Fruit fly (Drosophila melanogaster): ENCODE results near the gene CG32523.

CG32523 gene

DNA sequence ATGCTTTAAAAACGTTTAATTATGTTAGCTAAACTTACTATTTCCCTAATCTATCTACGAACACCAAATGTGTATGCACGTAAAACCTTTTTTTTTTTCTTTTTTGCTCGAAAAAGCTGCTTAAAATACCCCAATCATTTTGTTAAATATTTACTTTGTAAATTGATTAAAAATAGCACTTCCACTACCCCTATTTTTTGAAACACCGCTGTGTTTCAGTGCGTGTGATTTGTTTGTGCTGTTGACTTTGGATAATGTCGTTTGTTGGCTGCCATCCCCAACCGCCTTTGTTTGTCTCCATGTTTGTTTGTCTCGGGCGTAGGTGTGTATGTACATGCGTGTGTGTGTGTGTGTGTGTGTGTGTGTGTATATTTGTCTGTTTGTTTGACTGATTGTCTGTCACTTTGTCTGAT is 24.1 kb downstream of the CG32523 start (continued):
- TF ChIP-seq Fer1 (GFP tag; optimal IDR thresholded peaks at IDR 0.05) (no peak), CG15011 (GFP tag; optimal IDR thresholded peaks at IDR 0.05) (peak; percentile 22), Bdp1 (GFP tag; optimal IDR thresholded peaks at IDR 0.05) (peak; percentile 40), tup (GFP tag; optimal IDR thresholded peaks at IDR 0.05) (no peak), CG2678 (tag; optimal IDR thresholded peaks at IDR 0.05) (peak; percentile 68), CG1602 (GFP tag; optimal IDR thresholded peaks at IDR 0.05) (peak; percentile 23), tap (tag; optimal IDR thresholded peaks at IDR 0.05) (peak; percentile 17), al (GFP tag; IDR thresholded peaks at IDR 0.05) (no peak), Stat92E (GFP tag; optimal IDR thresholded peaks at IDR 0.05) (no peak), dimm (GFP tag; IDR thresholded peaks at IDR 0.05) (no peak), exex (tag; optimal IDR thresholded peaks at IDR 0.05) (peak; percentile 29), Scr (GFP tag; IDR thresholded peaks at IDR 0.05; ENCODE audit: partially characterized antibody) (no peak), CG8944 (GFP tag; optimal IDR thresholded peaks at IDR 0.05) (peak; percentile 21), Dll (GFP tag; IDR thresholded peaks at IDR 0.05; ENCODE audit: partially characterized antibody) (no peak), trem (tag; optimal IDR thresholded peaks at IDR 0.05) (no peak), tin (GFP tag; optimal IDR thresholded peaks at IDR 0.05) (no peak), gt (GFP tag; IDR thresholded peaks at IDR 0.05) (no peak), Hand (GFP tag; optimal IDR thresholded peaks at IDR 0.05) (no peak), fd96Cb (tag; optimal IDR thresholded peaks at IDR 0.05) (peak; percentile 52), disco-r (GFP tag; optimal IDR thresholded peaks at IDR 0.05) (peak; percentile 3), CG13287 (GFP tag; IDR thresholded peaks at IDR 0.05; ENCODE audit: partially characterized antibody) (no peak), ara (GFP tag; IDR thresholded peaks at IDR 0.05) (peak; percentile 56; the same call in 1 of the 2 replicates), CG4282 (GFP tag; optimal IDR thresholded peaks at IDR 0.05) (no peak), CG12769 (tag; optimal IDR thresholded peaks at IDR 0.05) (peak; percentile 28), HLH54F (GFP tag; optimal IDR thresholded peaks at IDR 0.05) (no peak), jing (GFP tag; optimal IDR thresholded peaks at IDR 0.05) (no peak), vvl (GFP tag; IDR thresholded peaks at IDR 0.05) (no peak), CG14441 (GFP tag; IDR thresholded peaks at IDR 0.05) (no peak), h (optimal IDR thresholded peaks at IDR 0.05) (no peak), gem (tag; optimal IDR thresholded peaks at IDR 0.05) (peak; percentile 59), lola (GFP tag; optimal IDR thresholded peaks at IDR 0.05) (peak in 1 of 3 experiments; percentile 54), hth (optimal IDR thresholded peaks at IDR 0.05) (no peak), CG9727 (GFP tag; optimal IDR thresholded peaks at IDR 0.05) (peak; percentile 52), HHEX (GFP tag; optimal IDR thresholded peaks at IDR 0.05) (peak; percentile 37), CG1233 (GFP tag; optimal IDR thresholded peaks at IDR 0.05) (peak; percentile 32), Abd-B (GFP tag; optimal IDR thresholded peaks at IDR 0.05) (peak; percentile 19), ems (GFP tag; optimal IDR thresholded peaks at IDR 0.05) (no peak), tll (GFP tag; optimal IDR thresholded peaks at IDR 0.05) (no peak), MBD-R2 (GFP tag; IDR thresholded peaks at IDR 0.05) (no peak), CG3726 (GFP tag; IDR thresholded peaks at IDR 0.05) (0 out of 3 replicates have a peak, but pooled peaks have one; percentile 25), bsh (GFP tag; optimal IDR thresholded peaks at IDR 0.05) (peak in 1 of 2 experiments; percentile 73), CG18599 (GFP tag; optimal IDR thresholded peaks at IDR 0.05) (peak; percentile 42), CG3281 (GFP tag; optimal IDR thresholded peaks at IDR 0.05) (peak; percentile 54), CG7372 (GFP tag; IDR thresholded peaks at IDR 0.05) (no peak), pho (GFP tag; optimal IDR thresholded peaks at IDR 0.05) (peak; percentile 43), MESR4 (GFP tag; optimal IDR thresholded peaks at IDR 0.05) (no peak), CG13624 (GFP tag; optimal IDR thresholded peaks at IDR 0.05) (no peak), ranshi (GFP tag; IDR thresholded peaks at IDR 0.05) (no peak), Sry-β (GFP tag; optimal IDR thresholded peaks at IDR 0.05) (no peak), gce (GFP tag; IDR thresholded peaks at IDR 0.05) (no peak), CG3995 (GFP tag; optimal IDR thresholded peaks at IDR 0.05) (no peak)

Data from whole organism, embryonic.